Fruit fly (Drosophila melanogaster) whole organism, embryonic: ENCODE measurements around the gene shakB.

ENCODE experiments used
- Asciz ChIP-seq: fragments of 200-800 bp; sonication (Bioruptor generic); optimal IDR thresholded peaks from 2 replicates; lab custom pipeline; 2017; ENCODE audit warnings: missing biosample characterization, mild to moderate bottlenecking, missing genetic modification characterization, missing genetic modification reagents
- CG10147 ChIP-seq: fragments of 200-800 bp; sonication (Bioruptor generic); optimal IDR thresholded peaks from 2 replicates; lab custom pipeline; 2019; ENCODE audit warnings: missing biosample characterization, mild to moderate bottlenecking, missing genetic modification characterization, moderate library complexity
- CG10209 ChIP-seq: fragments of 200-800 bp; sonication (Bioruptor generic); optimal IDR thresholded peaks from 3 replicates; lab custom pipeline; 2017; ENCODE audit warnings: missing biosample characterization, mild to moderate bottlenecking, missing genetic modification characterization, missing genetic modification reagents
- CG10462 ChIP-seq: fragments of 200-800 bp; sonication (Bioruptor generic); optimal IDR thresholded peaks from 2 replicates; lab custom pipeline; 2016; ENCODE audit warnings: missing biosample characterization, missing genetic modification characterization
- CG11093 ChIP-seq: fragments of 200-800 bp; sonication (Bioruptor generic); IDR thresholded peaks from 3 replicates; pipeline ENCODE4 v1.3.6; 2022; ENCODE audit warnings: missing biosample characterization, missing genetic modification characterization
- CG11504 ChIP-seq: fragments of 200-800 bp; sonication (Bioruptor generic); optimal IDR thresholded peaks from 3 replicates; lab custom pipeline; 2019; ENCODE audit warnings: missing biosample characterization, mild to moderate bottlenecking, missing genetic modification characterization, moderate library complexity
- CG11695 ChIP-seq: fragments of 200-800 bp; sonication (Bioruptor generic); IDR thresholded peaks from 3 replicates; pipeline ENCODE4 v1.3.6; 2022; ENCODE audit warnings: missing biosample characterization, missing genetic modification characterization
- CG12155 ChIP-seq: fragments of 200-800 bp; sonication (Bioruptor generic); optimal IDR thresholded peaks from 3 replicates; lab custom pipeline; 2016; ENCODE audit warnings: missing biosample characterization, missing genetic modification characterization
- CG12659 ChIP-seq: fragments of 200-800 bp; sonication (Bioruptor generic); optimal IDR thresholded peaks from 3 replicates; lab custom pipeline; 2017; ENCODE audit warnings: mild to moderate bottlenecking, missing biosample characterization, missing genetic modification reagents, missing genetic modification characterization
- CG13287 ChIP-seq: fragments of 200-800 bp; sonication (Bioruptor generic); IDR thresholded peaks from 2 replicates; pipeline ENCODE4 v1.3.6; 2022; ENCODE audit warnings: missing biosample characterization, missing genetic modification characterization; ENCODE audit not compliant: partially characterized antibody
- CG15073 ChIP-seq: fragments of 200-800 bp; sonication (Bioruptor generic); optimal IDR thresholded peaks from 2 replicates; lab custom pipeline; 2016; ENCODE audit warnings: missing biosample characterization, missing genetic modification characterization
- CG17186 ChIP-seq: fragments of 200-800 bp; sonication (Bioruptor generic); optimal IDR thresholded peaks from 3 replicates; lab custom pipeline; 2017; ENCODE audit warnings: missing biosample characterization, missing genetic modification reagents, missing genetic modification characterization
- CG17912 ChIP-seq: fragments of 200-800 bp; sonication (Bioruptor generic); optimal IDR thresholded peaks from 2 replicates; lab custom pipeline; 2018; ENCODE audit warnings: missing biosample characterization, mild to moderate bottlenecking, missing genetic modification characterization
- CG2120 ChIP-seq: fragments of 200-800 bp; sonication (Bioruptor generic); optimal IDR thresholded peaks from 3 replicates; lab custom pipeline; 2016; ENCODE audit warnings: missing biosample characterization, missing genetic modification characterization
- CG2129 ChIP-seq: fragments of 200-800 bp; sonication (Bioruptor generic); IDR thresholded peaks from 2 replicates; pipeline ENCODE4 v1.3.6; 2022; ENCODE audit warnings: missing biosample characterization, missing genetic modification characterization; ENCODE audit not compliant: partially characterized antibody
- CG7556 ChIP-seq: fragments of 200-800 bp; sonication (Bioruptor generic); optimal IDR thresholded peaks from 2 replicates; lab custom pipeline; 2017; ENCODE audit warnings: missing biosample characterization, mild to moderate bottlenecking, missing genetic modification characterization
- CG8089 ChIP-seq: fragments of 200-800 bp; sonication (Bioruptor generic); optimal IDR thresholded peaks from 3 replicates; lab custom pipeline; 2016; ENCODE audit warnings: missing biosample characterization, missing genetic modification characterization
- CG8924 ChIP-seq: fragments of 200-800 bp; optimal IDR thresholded peaks from 3 replicates; lab custom pipeline; 2019; ENCODE audit warnings: missing biosample characterization, mild to moderate bottlenecking, missing genetic modification characterization, moderate library complexity
- CG8944 ChIP-seq: fragments of 200-800 bp; sonication (Bioruptor generic); optimal IDR thresholded peaks from 3 replicates; lab custom pipeline; 2016; ENCODE audit warnings: missing biosample characterization, missing genetic modification characterization
- Camta ChIP-seq: fragments of 200-800 bp; sonication (Bioruptor generic); optimal IDR thresholded peaks from 2 replicates; lab custom pipeline; 2016; ENCODE audit warnings: missing biosample characterization, missing genetic modification characterization
- CkIIα-i1 ChIP-seq: fragments of 200-800 bp; sonication (Bioruptor generic); IDR thresholded peaks from 2 replicates; pipeline ENCODE4 v1.3.6; 2022; ENCODE audit warnings: missing biosample characterization, missing genetic modification characterization
- Dbx ChIP-seq: fragments of 200-800 bp; sonication (Bioruptor generic); IDR thresholded peaks from 3 replicates; pipeline ENCODE4 v1.3.6; 2022; ENCODE audit warnings: missing biosample characterization, missing genetic modification characterization
- Dek ChIP-seq: fragments of 200-800 bp; sonication (Bioruptor generic); optimal IDR thresholded peaks from 3 replicates; lab custom pipeline; 2019; ENCODE audit warnings: missing biosample characterization, mild to moderate bottlenecking, missing genetic modification characterization, moderate library complexity
- Doc2 ChIP-seq: fragments of 200-800 bp; sonication (Bioruptor generic); IDR thresholded peaks from 2 replicates; pipeline ENCODE4 v1.3.6; 2022; ENCODE audit warnings: missing biosample characterization, missing genetic modification characterization
- Dref ChIP-seq: fragments of 200-800 bp; sonication (Bioruptor generic); IDR thresholded peaks from 2 replicates; pipeline ENCODE4 v1.3.6; 2022; ENCODE audit warnings: missing biosample characterization, missing genetic modification characterization
- Drgx ChIP-seq: fragments of 200-800 bp; sonication (Bioruptor generic); IDR thresholded peaks from 2 replicates; pipeline ENCODE4 v1.3.6; 2022; ENCODE audit warnings: missing biosample characterization, missing genetic modification characterization
- E2f2 ChIP-seq: fragments of 200-800 bp; sonication (Bioruptor generic); IDR thresholded peaks from 2 replicates; pipeline ENCODE4 v1.3.6; 2022; ENCODE audit warnings: missing biosample characterization, missing genetic modification characterization
- Fer2 ChIP-seq: fragments of 200-800 bp; sonication (Bioruptor generic); optimal IDR thresholded peaks from 2 replicates; lab custom pipeline; 2018; ENCODE audit warnings: missing biosample characterization, mild to moderate bottlenecking, missing genetic modification characterization, moderate library complexity
- Gsc ChIP-seq: fragments of 200-800 bp; sonication (Bioruptor generic); IDR thresholded peaks from 2 replicates; pipeline ENCODE4 v1.3.6; 2022; ENCODE audit warnings: missing biosample characterization, missing genetic modification characterization
- Hsf ChIP-seq: fragments of 200-800 bp; sonication (Bioruptor generic); optimal IDR thresholded peaks from 3 replicates; lab custom pipeline; 2016; ENCODE audit warnings: missing biosample characterization, missing genetic modification characterization
- MBD-R2 ChIP-seq: fragments of 200-800 bp; sonication (Bioruptor generic); IDR thresholded peaks from 2 replicates; pipeline ENCODE4 v1.3.6; 2022; ENCODE audit warnings: missing biosample characterization, missing genetic modification characterization
- MESR4 ChIP-seq: fragments of 200-800 bp; sonication (Bioruptor generic); optimal IDR thresholded peaks from 2 replicates; lab custom pipeline; 2018; ENCODE audit warnings: missing biosample characterization, mild to moderate bottlenecking, missing genetic modification characterization, moderate library complexity
- Mrtf ChIP-seq: fragments of 200-800 bp; sonication (Bioruptor generic); IDR thresholded peaks from 3 replicates; pipeline ENCODE4 v1.3.6; 2022; ENCODE audit warnings: missing biosample characterization, missing genetic modification characterization
- Neu2 ChIP-seq: fragments of 200-800 bp; sonication (Bioruptor generic); optimal IDR thresholded peaks from 3 replicates; lab custom pipeline; 2016; ENCODE audit warnings: missing biosample characterization, missing genetic modification characterization, borderline replicate concordance
- Oli ChIP-seq: fragments of 200-800 bp; sonication (Bioruptor generic); optimal IDR thresholded peaks from 2 replicates; lab custom pipeline; 2018; ENCODE audit warnings: missing biosample characterization, mild to moderate bottlenecking, missing genetic modification characterization, moderate library complexity
- Trl ChIP-seq, 3 experiments: fragments of >200 bp in 2 of 3; fragments of 200-800 bp in 1 of 3; sonication (Bioruptor generic) in 1 of 3; optimal IDR thresholded peaks; 2 replicates in 1 of 3; 3 replicates in 2 of 3; lab custom pipeline; 2016 to 2017; ENCODE audit warnings: missing biosample characterization in 1 of 3, missing genetic modification characterization in 1 of 3
- amos ChIP-seq: fragments of 200-800 bp; sonication (Bioruptor generic); IDR thresholded peaks from 2 replicates; pipeline ENCODE4 v1.3.6; 2022; ENCODE audit warnings: missing biosample characterization, missing genetic modification characterization; ENCODE audit not compliant: partially characterized antibody
- bbx ChIP-seq: fragments of 200-800 bp; sonication (Bioruptor generic); IDR thresholded peaks from 2 replicates; pipeline ENCODE4 v1.3.6; 2022; ENCODE audit warnings: missing biosample characterization, missing genetic modification characterization; ENCODE audit not compliant: partially characterized antibody
- bigmax ChIP-seq: fragments of 200-800 bp; sonication (Bioruptor generic); optimal IDR thresholded peaks from 2 replicates; lab custom pipeline; 2018; ENCODE audit warnings: missing biosample characterization, mild to moderate bottlenecking, missing genetic modification characterization
- chinmo ChIP-seq: fragments of 200-800 bp; sonication (Bioruptor generic); IDR thresholded peaks from 4 replicates; pipeline ENCODE4 v1.3.6; 2022; ENCODE audit warnings: missing biosample characterization, missing genetic modification characterization; ENCODE audit not compliant: partially characterized antibody
- eyg ChIP-seq: fragments of 200-800 bp; sonication (Bioruptor generic); optimal IDR thresholded peaks from 3 replicates; lab custom pipeline; 2016; ENCODE audit warnings: missing biosample characterization, missing genetic modification characterization
- gcm2 ChIP-seq: fragments of 200-800 bp; sonication (Bioruptor generic); optimal IDR thresholded peaks from 2 replicates; lab custom pipeline; 2016; ENCODE audit warnings: missing biosample characterization, missing genetic modification characterization
- h ChIP-seq: fragments of >200 bp; optimal IDR thresholded peaks from 2 replicates; lab custom pipeline; 2017
- kni ChIP-seq: fragments of 200-800 bp; sonication (Bioruptor generic); optimal IDR thresholded peaks from 3 replicates; lab custom pipeline; 2017; ENCODE audit warnings: mild to moderate bottlenecking, missing biosample characterization, missing genetic modification reagents, missing genetic modification characterization
- lbe ChIP-seq: fragments of 200-800 bp; sonication (Bioruptor generic); optimal IDR thresholded peaks from 2 replicates; lab custom pipeline; 2016; ENCODE audit warnings: missing biosample characterization, mild to moderate bottlenecking, missing genetic modification characterization
- nau ChIP-seq: fragments of 200-800 bp; sonication (Bioruptor generic); optimal IDR thresholded peaks from 3 replicates; lab custom pipeline; 2017; ENCODE audit warnings: missing biosample characterization, mild to moderate bottlenecking, missing genetic modification characterization, missing genetic modification reagents
- p53 ChIP-seq: fragments of 200-800 bp; sonication (Bioruptor generic); optimal IDR thresholded peaks from 2 replicates; lab custom pipeline; 2016; ENCODE audit warnings: missing biosample characterization, missing genetic modification characterization
- sisA ChIP-seq: fragments of 200-800 bp; sonication (Bioruptor generic); IDR thresholded peaks from 2 replicates; pipeline ENCODE4 v1.3.6; 2022; ENCODE audit warnings: missing biosample characterization, missing genetic modification characterization
- stwl ChIP-seq: fragments of 200-800 bp; sonication (Bioruptor generic); optimal IDR thresholded peaks from 3 replicates; lab custom pipeline; 2018; ENCODE audit warnings: missing biosample characterization, mild to moderate bottlenecking, missing genetic modification characterization, moderate library complexity
- yki ChIP-seq: fragments of >200 bp; optimal IDR thresholded peaks from 3 replicates; lab custom pipeline; 2018

Gene shakB

dm6 chrX:20760444-20760843 lies 166.4 kb downstream of the shakB start (continued):
- peak; percentile 33; the same call in 1 of the 2 replicates for TF ChIP-seq MBD-R2 (GFP tag; lab: Robert Waterston, UW)
- TF ChIP-seq MESR4: no peak
- TF ChIP-seq Trl (optimal IDR thresholded peaks at IDR 0.05; lab: Kevin White, UChicago): no peak
- peak; percentile 60 for TF ChIP-seq Trl (GFP tag; optimal IDR thresholded peaks at IDR 0.05; lab: Kevin White, UChicago)
- peak; percentile 16 for TF ChIP-seq CG15073 (GFP tag; lab: Kevin White, UChicago)
- peak; percentile 60 for TF ChIP-seq CG12155 (GFP tag; lab: Kevin White, UChicago)
- no peak for TF ChIP-seq Drgx (GFP tag; lab: Robert Waterston, UW)
- peak; percentile 71 for TF ChIP-seq CG11504 (tag; lab: Kevin White, UChicago)
- peak; percentile 38 for TF ChIP-seq CG8924 (tag; lab: Kevin White, UChicago)
- TF ChIP-seq Dref (GFP tag; lab: Robert Waterston, UW): peak; percentile 68
- peak; percentile 92 for TF ChIP-seq CG13287 (GFP tag; lab: Robert Waterston, UW)
- TF ChIP-seq Gsc (GFP tag; lab: Robert Waterston, UW): no peak
- peak; percentile 72 for TF ChIP-seq CG12659 (GFP tag; lab: Kevin White, UChicago)
- peak; percentile 77 for TF ChIP-seq CG2129 (GFP tag; lab: Robert Waterston, UW)
- TF ChIP-seq CG17912 (GFP tag; lab: Kevin White, UChicago): peak; percentile 80
- TF ChIP-seq E2f2: peak; percentile 62
- no peak for TF ChIP-seq CG10462
- 0 out of 3 replicates have a peak, but pooled peaks have one; percentile 62 for TF ChIP-seq CG11093 (GFP tag; lab: Robert Waterston, UW)
- peak; percentile 47; the same call in 1 of the 3 replicates for TF ChIP-seq CG11695
- TF ChIP-seq gcm2 (GFP tag; lab: Kevin White, UChicago): peak; percentile 55
- TF ChIP-seq CkIIα-i1 (GFP tag; lab: Robert Waterston, UW): no peak
- peak; percentile 77; the same call in 1 of the 4 replicates for TF ChIP-seq chinmo (GFP tag; lab: Robert Waterston, UW)
- no peak for TF ChIP-seq Doc2 (GFP tag; lab: Robert Waterston, UW)
- TF ChIP-seq p53 (GFP tag; lab: Kevin White, UChicago): peak; percentile 50
- TF ChIP-seq CG7556 (GFP tag; lab: Kevin White, UChicago): no peak
- TF ChIP-seq Fer2: peak; percentile 49
- TF ChIP-seq CG8089: peak; percentile 82
- peak; percentile 11 for TF ChIP-seq nau (GFP tag; lab: Kevin White, UChicago)
- TF ChIP-seq sisA (GFP tag; lab: Robert Waterston, UW): peak; percentile 78
- no peak for TF ChIP-seq CG17186 (GFP tag; lab: Kevin White, UChicago)
- no peak for TF ChIP-seq yki (lab: Kevin White, UChicago)
- peak; percentile 98 for TF ChIP-seq stwl (tag; lab: Kevin White, UChicago)
- peak; percentile 11 for TF ChIP-seq eyg (GFP tag; lab: Kevin White, UChicago)
- peak; percentile 88 for TF ChIP-seq Hsf
- peak; percentile 87 for TF ChIP-seq CG8944 (GFP tag; lab: Kevin White, UChicago)
- peak; percentile 64 for TF ChIP-seq Oli (tag; lab: Kevin White, UChicago)
- peak; percentile 80 for TF ChIP-seq Mrtf
- TF ChIP-seq Neu2 (GFP tag; lab: Kevin White, UChicago): peak; percentile 59
- peak; percentile 72 for TF ChIP-seq CG2120 (GFP tag; lab: Kevin White, UChicago)
- no peak for TF ChIP-seq h
- peak; percentile 40 for TF ChIP-seq kni (GFP tag; lab: Kevin White, UChicago)
- peak; percentile 80 for TF ChIP-seq bbx (GFP tag; lab: Robert Waterston, UW)
- TF ChIP-seq CG10147 (GFP tag; lab: Kevin White, UChicago): peak; percentile 58
- peak; percentile 83 for TF ChIP-seq amos (GFP tag; lab: Robert Waterston, UW)
- peak; percentile 79 for TF ChIP-seq Camta (GFP tag; lab: Kevin White, UChicago)
- TF ChIP-seq lbe (GFP tag; lab: Kevin White, UChicago): no peak
- TF ChIP-seq Dbx (GFP tag; lab: Robert Waterston, UW): peak; percentile 75; the same call in 2 of the 3 replicates
- peak; percentile 54 for TF ChIP-seq Dek (tag; lab: Kevin White, UChicago)
- TF ChIP-seq bigmax (GFP tag; lab: Kevin White, UChicago): peak; percentile 21
- peak; percentile 23 for TF ChIP-seq Asciz (GFP tag; lab: Kevin White, UChicago)
- TF ChIP-seq CG10209 (GFP tag; lab: Kevin White, UChicago): peak; percentile 73
